Fruit fly (Drosophila melanogaster) S2 (cell line): ENCODE data around the gene CG33331.

Experiments
- CG8478 ChIP-seq: fragments of >200 bp; optimal IDR thresholded peaks from 2 replicates; lab custom pipeline; 2018
- CTCF ChIP-seq, 2 experiments: fragments of >200 bp; optimal IDR thresholded peaks; 2 replicates each; lab custom pipeline; 2018

The CG33331 gene

dm6 chr3R:14886011-14886534, at the start of gene CG33331, which contains the start of the genes Rrp6 and CG33332:
TSS of gene CG33331 (plus strand) at chr3R:14886456.
TSS of gene Rrp6 (minus strand) at chr3R:14886246.
TSS of gene CG33332 (plus strand) at chr3R:14886456.
- TF ChIP-seq CG8478 (lab: Kevin White, UChicago) (no peak), CTCF (optimal IDR thresholded peaks at IDR 0.05; lab: Kevin White, UChicago) (no peak)

dm6 chr3R:14844743-14845142, 41.5 kb upstream of the CG33331 start, which contains the start of gene CG3610:
TSS of gene CG3610 (plus strand) at chr3R:14845043.
- TF ChIP-seq CG8478 (lab: Kevin White, UChicago) (no peak), CTCF (optimal IDR thresholded peaks at IDR 0.05; lab: Kevin White, UChicago) (no peak)

- TF ChIP-seq CTCF (optimal IDR thresholded peaks at IDR 0.05; lab: Kevin White, UChicago) (no peak), CG8478 (lab: Kevin White, UChicago) (no peak)
Measured at dm6 chr3R:14846924-14847599, 39.2 kb upstream of the CG33331 start.

dm6 chr3R:14847844-14848243, 38.4 kb upstream of the CG33331 start:
- TF ChIP-seq CG8478 (lab: Kevin White, UChicago) (no peak), CTCF (optimal IDR thresholded peaks at IDR 0.05; lab: Kevin White, UChicago) (no peak)

- TF ChIP-seq CTCF (optimal IDR thresholded peaks at IDR 0.05; lab: Kevin White, UChicago): no peak
Measured at dm6 chr3R:14852610-14853009, 33.6 kb upstream of the CG33331 start.

- TF ChIP-seq CG8478 (lab: Kevin White, UChicago) (no peak), CTCF (optimal IDR thresholded peaks at IDR 0.05; lab: Kevin White, UChicago) (no peak)
Measured at dm6 chr3R:14853767-14854191, 32.5 kb upstream of the CG33331 start.

dm6 chr3R:14864819-14865218, 21.4 kb upstream of the CG33331 start:
- TF ChIP-seq CTCF (optimal IDR thresholded peaks at IDR 0.05; lab: Kevin White, UChicago) (no peak), CG8478 (lab: Kevin White, UChicago) (no peak)

dm6 chr3R:14873345-14873744, 12.9 kb upstream of the CG33331 start:
- TF ChIP-seq CTCF (optimal IDR thresholded peaks at IDR 0.05; lab: Kevin White, UChicago) (no peak), CG8478 (lab: Kevin White, UChicago) (no peak)

- TF ChIP-seq CTCF (optimal IDR thresholded peaks at IDR 0.05; lab: Kevin White, UChicago) (no peak), CG8478 (lab: Kevin White, UChicago) (no peak)
Measured at dm6 chr3R:14875274-14875964, 10.8 kb upstream of the CG33331 start, which contains the start of gene btsz. TSS of gene btsz (minus strand) at chr3R:14875488.

dm6 chr3R:14875965-14876331, 10.3 kb upstream of the CG33331 start:
- TF ChIP-seq CG8478 (lab: Kevin White, UChicago): no peak
- TF ChIP-seq CTCF (optimal IDR thresholded peaks at IDR 0.05; lab: Kevin White, UChicago): no peak

- TF ChIP-seq CG8478 (lab: Kevin White, UChicago) (no peak), CTCF (optimal IDR thresholded peaks at IDR 0.05; lab: Kevin White, UChicago) (no peak)
Measured at dm6 chr3R:14878145-14878544, 8.1 kb upstream of the CG33331 start.

- TF ChIP-seq CG8478 (lab: Kevin White, UChicago) (no peak), CTCF (optimal IDR thresholded peaks at IDR 0.05; lab: Kevin White, UChicago) (no peak)
Measured at dm6 chr3R:14879207-14879863, 6.9 kb upstream of the CG33331 start, which contains the start of gene CG3631. TSS of gene CG3631 (plus strand) at chr3R:14879457.

- no peak for TF ChIP-seq CTCF (optimal IDR thresholded peaks at IDR 0.05; lab: Kevin White, UChicago)
- no peak for TF ChIP-seq CG8478 (lab: Kevin White, UChicago)
Measured at dm6 chr3R:14880861-14881260, 5.4 kb upstream of the CG33331 start.

- TF ChIP-seq CTCF (optimal IDR thresholded peaks at IDR 0.05; lab: Kevin White, UChicago): no peak
- TF ChIP-seq CG8478 (lab: Kevin White, UChicago): no peak
Measured at dm6 chr3R:14890064-14890709, 3.9 kb downstream of the CG33331 start, which contains the start of the genes CycC and UQCR-C1. TSS of gene CycC (minus strand) at chr3R:14890205. TSS of gene UQCR-C1 (plus strand) at chr3R:14890231.
